Worm (Caenorhabditis elegans) whole organism, L1 larva: ENCODE results near the gene T23F2.2.

ENCODE experiments used
- lin-15B ChIP-seq: fragments of 150-350 bp; sonication (generic microtip); optimal IDR thresholded peaks from 3 replicates; lab custom pipeline; 2014; ENCODE audit warnings: missing biosample characterization, missing genetic modification characterization
- tbx-2 ChIP-seq: sonication (generic microtip); optimal IDR thresholded peaks from 2 replicates; lab custom pipeline; 2016; ENCODE audit warnings: missing genetic modification characterization, missing compliant biosample characterization

ce11 chrX:5519567-5519966 is 14.5 kb upstream of the T23F2.2 start:
- TF ChIP-seq lin-15B (tag; lab: Kevin White, UChicago) (no peak), tbx-2 (tag; lab: Kevin White, UChicago) (no peak)
